Worm (Caenorhabditis elegans) whole organism, L2 larva: ENCODE results near the gene C16D9.8.
A peak's percentile ranks its signal among the peaks of the same experiment; 100 is the strongest.

ENCODE experiments used
- C34F6.9 ChIP-seq: fragments of 150-350 bp; optimal IDR thresholded peaks from 2 replicates; lab custom pipeline; 2014; ENCODE audit warnings: missing biosample characterization, missing genetic modification characterization
- F13H6.1 ChIP-seq: sonication (generic microtip); optimal IDR thresholded peaks from 2 replicates; lab custom pipeline; 2016; ENCODE audit warnings: missing genetic modification characterization, missing compliant biosample characterization
- Y55F3AM.14 ChIP-seq: fragments of 200-800 bp; sonication (Bioruptor generic); optimal IDR thresholded peaks from 2 replicates; lab custom pipeline; 2018; ENCODE audit warnings: mild to moderate bottlenecking, missing genetic modification characterization, missing compliant biosample characterization
- alr-1 ChIP-seq: fragments of 150-350 bp; optimal IDR thresholded peaks from 2 replicates; lab custom pipeline; 2014; ENCODE audit warnings: missing biosample characterization, missing genetic modification characterization
- aly-2 ChIP-seq: fragments of 150-350 bp; optimal IDR thresholded peaks from 2 replicates; lab custom pipeline; 2014; ENCODE audit warnings: missing biosample characterization, missing genetic modification characterization
- ama-1 ChIP-seq: fragments of 150-350 bp; optimal IDR thresholded peaks from 2 replicates; lab custom pipeline; 2018; ENCODE audit warnings: inconsistent platforms
- blmp-1 ChIP-seq: sonication (generic microtip); optimal IDR thresholded peaks from 2 replicates; lab custom pipeline; 2017; ENCODE audit warnings: missing genetic modification characterization, mild to moderate bottlenecking, missing compliant biosample characterization, antibody characterized with exemption, moderate library complexity; ENCODE audit not compliant: insufficient read depth
- ceh-16 ChIP-seq: fragments of 150-350 bp; optimal IDR thresholded peaks from 2 replicates; lab custom pipeline; 2014; ENCODE audit warnings: missing biosample characterization, missing genetic modification characterization
- crh-2 ChIP-seq: sonication (generic microtip); optimal IDR thresholded peaks from 2 replicates; lab custom pipeline; 2017; ENCODE audit warnings: missing biosample characterization, missing genetic modification characterization
- dmd-4 ChIP-seq: sonication (generic microtip); optimal IDR thresholded peaks from 2 replicates; lab custom pipeline; 2017; ENCODE audit warnings: missing biosample characterization, missing genetic modification characterization
- egl-27 ChIP-seq: sonication (generic microtip); optimal IDR thresholded peaks from 3 replicates; lab custom pipeline; 2017; ENCODE audit warnings: missing biosample characterization, missing genetic modification reagents, missing genetic modification characterization
- elt-1 ChIP-seq: fragments of 150-350 bp; optimal IDR thresholded peaks from 2 replicates; lab custom pipeline; 2014; ENCODE audit warnings: missing biosample characterization, missing genetic modification characterization
- fos-1 ChIP-seq: fragments of 150-350 bp; optimal IDR thresholded peaks from 2 replicates; lab custom pipeline; 2014; ENCODE audit warnings: missing biosample characterization, missing genetic modification characterization
- gmeb-1 ChIP-seq: fragments of 150-350 bp; optimal IDR thresholded peaks from 2 replicates; lab custom pipeline; 2014; ENCODE audit warnings: missing biosample characterization, missing genetic modification characterization
- lin-11 ChIP-seq: fragments of 150-350 bp; sonication (generic microtip); optimal IDR thresholded peaks from 2 replicates; lab custom pipeline; 2014; ENCODE audit warnings: missing biosample characterization, missing genetic modification characterization, inconsistent platforms, mixed read lengths
- lin-13 ChIP-seq: fragments of 150-350 bp; optimal IDR thresholded peaks from 2 replicates; lab custom pipeline; 2014; ENCODE audit warnings: missing biosample characterization, missing genetic modification reagents, missing genetic modification characterization
- lin-39 ChIP-seq: fragments of 150-350 bp; optimal IDR thresholded peaks from 2 replicates; lab custom pipeline; 2014; ENCODE audit warnings: missing biosample characterization, missing genetic modification reagents, missing genetic modification characterization
- lsy-2 ChIP-seq, 2 experiments: fragments of 150-350 bp in 1 of 2; sonication (generic microtip) in 1 of 2; optimal IDR thresholded peaks; 2 replicates each; lab custom pipeline; 2014 to 2017; ENCODE audit warnings: missing biosample characterization in 2 of 2, missing genetic modification characterization in 2 of 2
- mab-5 ChIP-seq: fragments of 150-350 bp; optimal IDR thresholded peaks from 2 replicates; lab custom pipeline; 2014; ENCODE audit warnings: missing biosample characterization, missing genetic modification characterization
- mbf-1 ChIP-seq: sonication (generic microtip); optimal IDR thresholded peaks from 2 replicates; lab custom pipeline; 2017; ENCODE audit warnings: missing biosample characterization, missing genetic modification characterization
- mdl-1 ChIP-seq, 2 experiments: fragments of 150-350 bp in 1 of 2; sonication (generic microtip) in 1 of 2; optimal IDR thresholded peaks; 2 replicates each; lab custom pipeline; 2017; ENCODE audit warnings: missing biosample characterization in 2 of 2, missing genetic modification characterization in 2 of 2
- nhr-11 ChIP-seq: fragments of 150-350 bp; optimal IDR thresholded peaks from 2 replicates; lab custom pipeline; 2014; ENCODE audit warnings: missing biosample characterization, missing genetic modification characterization
- nhr-129 ChIP-seq: fragments of 150-350 bp; optimal IDR thresholded peaks from 2 replicates; lab custom pipeline; 2014; ENCODE audit warnings: missing biosample characterization, missing genetic modification characterization
- nhr-237 ChIP-seq: fragments of 150-350 bp; optimal IDR thresholded peaks from 2 replicates; lab custom pipeline; 2014; ENCODE audit warnings: missing biosample characterization, missing genetic modification characterization
- nhr-6 ChIP-seq: fragments of 150-350 bp; optimal IDR thresholded peaks from 2 replicates; lab custom pipeline; 2014; ENCODE audit warnings: missing biosample characterization, missing genetic modification characterization
- nhr-77 ChIP-seq: fragments of 150-350 bp; optimal IDR thresholded peaks from 2 replicates; lab custom pipeline; 2014; ENCODE audit warnings: missing biosample characterization, missing genetic modification characterization
- peb-1 ChIP-seq: fragments of 150-350 bp; optimal IDR thresholded peaks from 2 replicates; lab custom pipeline; 2014; ENCODE audit warnings: missing biosample characterization, missing genetic modification characterization
- skn-1 ChIP-seq: sonication (generic microtip); optimal IDR thresholded peaks from 2 replicates; lab custom pipeline; 2017; ENCODE audit warnings: missing biosample characterization, missing genetic modification characterization
- snpc-4 ChIP-seq: fragments of 150-350 bp; optimal IDR thresholded peaks from 2 replicates; lab custom pipeline; 2014; ENCODE audit warnings: missing biosample characterization, missing genetic modification characterization
- unc-55 ChIP-seq: fragments of 150-350 bp; sonication (generic microtip); optimal IDR thresholded peaks from 3 replicates; lab custom pipeline; 2014; ENCODE audit warnings: missing biosample characterization, missing genetic modification reagents, missing genetic modification characterization
- ztf-1 ChIP-seq: fragments of 200-800 bp; sonication (Bioruptor generic); conservative IDR thresholded peaks from 2 replicates; pipeline ENCODE4 v1.3.6; 2022; ENCODE audit warnings: missing genetic modification characterization, missing compliant biosample characterization
- ztf-11 ChIP-seq: sonication (generic microtip); optimal IDR thresholded peaks from 2 replicates; lab custom pipeline; 2017; ENCODE audit warnings: missing biosample characterization, missing genetic modification characterization
- ztf-4 ChIP-seq: fragments of 150-350 bp; optimal IDR thresholded peaks from 2 replicates; lab custom pipeline; 2014; ENCODE audit warnings: missing biosample characterization, missing genetic modification characterization

C16D9.8 gene

DNA sequence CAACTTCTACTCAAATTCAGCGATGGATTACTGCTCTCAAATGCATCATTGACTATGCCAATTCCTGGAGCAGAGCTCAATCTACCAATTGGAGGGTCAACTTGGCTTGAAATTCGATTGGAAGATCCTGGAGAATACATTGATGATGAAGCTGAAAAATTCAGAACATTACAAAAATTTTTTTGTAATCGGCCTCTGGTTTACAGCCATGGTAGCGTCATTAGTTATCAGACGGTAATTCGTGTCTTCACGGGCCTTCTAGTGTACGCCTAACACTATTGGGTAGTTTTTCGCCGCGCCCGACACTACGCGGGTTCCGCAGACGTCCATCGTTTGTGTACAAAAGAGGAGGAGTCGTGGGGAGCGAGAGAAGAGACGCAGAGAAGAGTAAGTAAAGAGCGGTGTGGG is 34.6 kb downstream of the C16D9.8 start (continued):
- TF ChIP-seq lin-13 (GFP tag; lab: Kevin White, UChicago): peak; percentile 77
- TF ChIP-seq F13H6.1: peak; percentile 88
- no peak for TF ChIP-seq mab-5 (tag; lab: Kevin White, UChicago)

- TF ChIP-seq ztf-4 (no peak), nhr-11 (tag; lab: Kevin White, UChicago) (no peak), lin-11 (tag; lab: Kevin White, UChicago) (no peak), mdl-1 (tag; optimal IDR thresholded peaks at IDR 0.05; lab: Kevin White, UChicago) (no peak), mbf-1 (no peak), ama-1 (lab: Kevin White, UChicago) (no peak), nhr-77 (tag; lab: Kevin White, UChicago) (no peak), blmp-1 (no peak), nhr-6 (tag; lab: Kevin White, UChicago) (no peak), F13H6.1 (no peak)
- TF ChIP-seq, all 48 proteins: peak for 0
Measured at ce11 chrV:8226812-8227211, 36.6 kb downstream of the C16D9.8 start, which contains the start of gene K07C11.10. TSS of gene K07C11.10 (minus strand) at chrV:8226912.

- TF ChIP-seq lsy-2 (tag; optimal IDR thresholded peaks at IDR 0.05; lab: Kevin White, UChicago) (no peak), mab-5 (tag; lab: Kevin White, UChicago) (no peak), fos-1 (no peak), unc-55 (GFP tag; lab: Kevin White, UChicago) (no peak), blmp-1 (no peak), snpc-4 (no peak), mdl-1 (tag; optimal IDR thresholded peaks at IDR 0.05; lab: Kevin White, UChicago) (no peak), ceh-16 (tag; lab: Kevin White, UChicago) (no peak)
- TF ChIP-seq, all 48 proteins: peak for 0
Measured at ce11 chrV:8224634-8225033, 38.7 kb downstream of the C16D9.8 start, which contains the start of gene pax-1. TSS of gene pax-1 (plus strand) at chrV:8224934.

ce11 chrV:8223417-8223816 is 39.9 kb downstream of the C16D9.8 start:
- TF ChIP-seq aly-2 (no peak), skn-1 (no peak), F13H6.1 (no peak), ztf-1 (GFP tag; lab: Robert Waterston, UW) (no peak), mdl-1 (tag; optimal IDR thresholded peaks at IDR 0.05; lab: Kevin White, UChicago) (no peak), nhr-237 (tag; lab: Kevin White, UChicago) (no peak), nhr-6 (tag; lab: Kevin White, UChicago) (no peak), C34F6.9 (tag; lab: Kevin White, UChicago) (no peak), egl-27 (tag; lab: Kevin White, UChicago) (no peak), peb-1 (tag; lab: Kevin White, UChicago) (no peak), nhr-77 (tag; lab: Kevin White, UChicago) (no peak), elt-1 (tag; lab: Kevin White, UChicago) (no peak), lin-13 (GFP tag; lab: Kevin White, UChicago) (no peak), nhr-11 (tag; lab: Kevin White, UChicago) (no peak), ztf-11 (tag; lab: Kevin White, UChicago) (no peak), mbf-1 (no peak)

DNA sequence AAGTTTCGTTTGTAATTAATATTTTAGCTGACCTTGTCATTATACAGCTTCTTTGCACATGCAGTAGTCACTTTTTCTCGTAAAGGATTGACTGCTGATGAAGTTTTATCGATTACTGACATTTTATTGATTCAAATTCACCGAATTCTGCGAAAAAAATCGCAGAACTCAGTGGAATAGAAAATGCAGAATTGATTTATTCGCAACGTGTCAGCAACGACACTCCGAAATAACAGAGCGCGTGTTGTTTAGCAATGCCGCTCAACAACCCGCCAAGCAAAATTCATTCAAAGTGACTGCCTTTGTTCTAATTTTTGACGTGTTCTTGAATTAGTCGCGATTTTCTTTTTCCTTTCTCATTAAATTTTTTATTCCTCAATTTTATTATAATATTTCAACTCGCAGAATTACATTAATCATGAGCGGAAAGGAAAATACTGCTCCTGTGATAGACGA is 42.3 kb downstream of the C16D9.8 start, which contains the start of the genes cogc-6 and air-1:
Gene cogc-6, minus strand, starts transcription at position 234 of the 456 bp plus-strand sequence.
Gene air-1, plus strand, starts transcription at position 406 of the 456 bp plus-strand sequence.
- peak in 1 of 2 experiments; percentile 41 for TF ChIP-seq lsy-2 (tag; optimal IDR thresholded peaks at IDR 0.05; lab: Kevin White, UChicago)
- peak; percentile 44 for TF ChIP-seq nhr-129 (tag; lab: Kevin White, UChicago)
- peak; percentile 11 for TF ChIP-seq snpc-4
- TF ChIP-seq gmeb-1 (tag; lab: Kevin White, UChicago): peak; percentile 53
- no peak for TF ChIP-seq ztf-1 (GFP tag; lab: Robert Waterston, UW)
- no peak for TF ChIP-seq dmd-4 (tag; lab: Kevin White, UChicago)
- TF ChIP-seq blmp-1: no peak
- no peak for TF ChIP-seq lin-39 (tag; lab: Kevin White, UChicago)
- peak; percentile 88 for TF ChIP-seq crh-2 (tag; lab: Kevin White, UChicago)
- TF ChIP-seq alr-1 (tag; lab: Kevin White, UChicago): no peak
- peak; percentile 34 for TF ChIP-seq unc-55 (GFP tag; lab: Kevin White, UChicago)
- TF ChIP-seq Y55F3AM.14 (GFP tag; lab: Kevin White, UChicago): no peak
- peak; percentile 48 for TF ChIP-seq C34F6.9 (tag; lab: Kevin White, UChicago)
